Worm (Caenorhabditis elegans) whole organism, L1 larva: Measurements from ENCODE around the gene Y19D10B.8.

ENCODE experiments used
- C04F5.9 ChIP-seq: sonication (generic microtip); optimal IDR thresholded peaks from 2 replicates; lab custom pipeline; 2016; ENCODE audit warnings: missing genetic modification characterization, missing compliant biosample characterization
- C16A3.4 ChIP-seq: fragments of 150-350 bp; optimal IDR thresholded peaks from 2 replicates; lab custom pipeline; 2014; ENCODE audit warnings: missing biosample characterization, missing genetic modification characterization
- C34B4.2 ChIP-seq: sonication (generic microtip); optimal IDR thresholded peaks from 2 replicates; lab custom pipeline; 2017; ENCODE audit warnings: mild to moderate bottlenecking, missing genetic modification characterization, missing compliant biosample characterization
- alr-1 ChIP-seq: fragments of 200-800 bp; sonication (Bioruptor generic); optimal IDR thresholded peaks from 2 replicates; lab custom pipeline; 2018; ENCODE audit warnings: borderline replicate concordance, mild to moderate bottlenecking, missing genetic modification characterization, missing compliant biosample characterization
- aly-2 ChIP-seq: fragments of 150-350 bp; optimal IDR thresholded peaks from 2 replicates; lab custom pipeline; 2014; ENCODE audit warnings: missing biosample characterization, missing genetic modification characterization
- ama-1 ChIP-seq: fragments of 150-350 bp; optimal IDR thresholded peaks from 2 replicates; lab custom pipeline; 2014
- blmp-1 ChIP-seq: fragments of 150-350 bp; optimal IDR thresholded peaks from 2 replicates; lab custom pipeline; 2014; ENCODE audit warnings: missing biosample characterization, missing genetic modification characterization
- ceh-63 ChIP-seq: fragments of 200-800 bp; sonication (Bioruptor generic); optimal IDR thresholded peaks from 2 replicates; lab custom pipeline; 2018; ENCODE audit warnings: mild to moderate bottlenecking, missing genetic modification characterization, missing compliant biosample characterization
- ceh-82 ChIP-seq, 3 experiments: fragments of 150-350 bp in 1 of 3; sonication (generic microtip) in 2 of 3; optimal IDR thresholded peaks; 2 replicates each; lab custom pipeline; 2014 to 2017; ENCODE audit warnings: missing biosample characterization in 3 of 3, missing genetic modification characterization in 3 of 3
- ceh-88 ChIP-seq: fragments of 200-800 bp; sonication (Bioruptor generic); IDR thresholded peaks from 2 replicates; pipeline ENCODE4 v1.3.6; 2022; ENCODE audit warnings: missing genetic modification characterization, missing compliant biosample characterization
- dpl-1 ChIP-seq, 3 experiments: fragments of 150-350 bp in 2 of 3; sonication (generic microtip) in 1 of 3; optimal IDR thresholded peaks; 2 replicates each; lab custom pipeline; 2014 to 2017; ENCODE audit warnings: missing biosample characterization in 3 of 3, missing genetic modification characterization in 3 of 3, missing genetic modification reagents in 3 of 3
- dsc-1 ChIP-seq: sonication (generic microtip); optimal IDR thresholded peaks from 2 replicates; lab custom pipeline; 2016; ENCODE audit warnings: mild to moderate bottlenecking, missing genetic modification characterization, missing compliant biosample characterization
- efl-1 ChIP-seq, 4 experiments: fragments of 150-350 bp; optimal IDR thresholded peaks in 3 of 4; peaks in 1 of 4; 1 replicate in 1 of 4; 2 replicates in 3 of 4; lab custom pipeline; 2014; ENCODE audit warnings: missing biosample characterization in 2 of 4, missing genetic modification characterization in 2 of 4, missing genetic modification reagents in 2 of 4
- egl-13 ChIP-seq: sonication (generic microtip); optimal IDR thresholded peaks from 2 replicates; lab custom pipeline; 2016; ENCODE audit warnings: missing genotype, missing genetic modification reagents, missing genetic modification characterization, missing compliant biosample characterization
- elt-2 ChIP-seq: sonication (generic microtip); optimal IDR thresholded peaks from 2 replicates; lab custom pipeline; 2016; ENCODE audit warnings: missing genetic modification characterization, mild to moderate bottlenecking, inconsistent platforms, missing compliant biosample characterization, missing genetic modification reagents
- fkh-4 ChIP-seq: sonication (generic microtip); optimal IDR thresholded peaks from 2 replicates; lab custom pipeline; 2016; ENCODE audit warnings: missing compliant biosample characterization, missing genetic modification characterization, borderline replicate concordance
- fos-1 ChIP-seq: fragments of 150-350 bp; optimal IDR thresholded peaks from 2 replicates; lab custom pipeline; 2014; ENCODE audit warnings: missing biosample characterization, missing genetic modification characterization
- hlh-4 ChIP-seq: sonication (generic microtip); optimal IDR thresholded peaks from 2 replicates; lab custom pipeline; 2016; ENCODE audit warnings: mild to moderate bottlenecking, missing genetic modification characterization, missing compliant biosample characterization
- irx-1 ChIP-seq: sonication (generic microtip); optimal IDR thresholded peaks from 2 replicates; lab custom pipeline; 2016; ENCODE audit warnings: missing genetic modification characterization, missing compliant biosample characterization
- isw-1 ChIP-seq: fragments of 200-800 bp; sonication (Bioruptor generic); IDR thresholded peaks from 2 replicates; pipeline ENCODE4 v1.3.6; 2022; ENCODE audit warnings: missing genetic modification characterization, missing compliant biosample characterization
- lin-13 ChIP-seq: fragments of 150-350 bp; optimal IDR thresholded peaks from 2 replicates; lab custom pipeline; 2014; ENCODE audit warnings: missing biosample characterization, missing genetic modification reagents, missing genetic modification characterization
- lin-14 ChIP-seq: fragments of 200-800 bp; sonication (Bioruptor generic); optimal IDR thresholded peaks from 2 replicates; lab custom pipeline; 2018; ENCODE audit warnings: mild to moderate bottlenecking, missing genetic modification characterization, moderate library complexity, missing compliant biosample characterization
- lin-35 ChIP-seq, 2 experiments: fragments of 150-350 bp; optimal IDR thresholded peaks; 2 replicates each; lab custom pipeline; 2014; ENCODE audit warnings: missing biosample characterization in 2 of 2, missing genetic modification characterization in 2 of 2, missing genetic modification reagents in 2 of 2
- lin-39 ChIP-seq: fragments of 150-350 bp; optimal IDR thresholded peaks from 2 replicates; lab custom pipeline; 2014; ENCODE audit warnings: missing biosample characterization, missing genetic modification reagents, missing genetic modification characterization
- lir-3 ChIP-seq: sonication (generic microtip); optimal IDR thresholded peaks from 2 replicates; lab custom pipeline; 2016; ENCODE audit warnings: mild to moderate bottlenecking, missing genetic modification characterization, moderate library complexity, missing compliant biosample characterization; ENCODE audit not compliant: poor library complexity
- lsy-2 ChIP-seq, 2 experiments: fragments of 150-350 bp; optimal IDR thresholded peaks; 2 replicates each; lab custom pipeline; 2014; ENCODE audit warnings: missing biosample characterization in 2 of 2, missing genetic modification characterization in 2 of 2
- mab-9 ChIP-seq: fragments of 200-800 bp; sonication (Bioruptor generic); IDR thresholded peaks from 2 replicates; pipeline ENCODE4 v1.3.6; 2022; ENCODE audit warnings: missing genetic modification reagents, missing genetic modification characterization, missing compliant biosample characterization
- mep-1 ChIP-seq: fragments of 150-350 bp; optimal IDR thresholded peaks from 2 replicates; lab custom pipeline; 2014; ENCODE audit warnings: missing biosample characterization, missing genetic modification characterization
- nhr-12 ChIP-seq: sonication (generic microtip); optimal IDR thresholded peaks from 2 replicates; lab custom pipeline; 2017; ENCODE audit warnings: missing biosample characterization, missing genetic modification characterization
- nhr-19 ChIP-seq: fragments of 200-800 bp; sonication (Bioruptor generic); conservative IDR thresholded peaks from 2 replicates; pipeline ENCODE4 v1.3.6; 2022; ENCODE audit warnings: missing genetic modification characterization, missing compliant biosample characterization
- nhr-20 ChIP-seq: sonication (generic microtip); optimal IDR thresholded peaks from 2 replicates; lab custom pipeline; 2016; ENCODE audit warnings: mild to moderate bottlenecking, missing genetic modification characterization, missing compliant biosample characterization
- nhr-237 ChIP-seq: fragments of 150-350 bp; optimal IDR thresholded peaks from 2 replicates; lab custom pipeline; 2014; ENCODE audit warnings: missing biosample characterization, missing genetic modification characterization
- nhr-71 ChIP-seq: sonication (generic microtip); optimal IDR thresholded peaks from 2 replicates; lab custom pipeline; 2016; ENCODE audit warnings: mild to moderate bottlenecking, missing genetic modification characterization, moderate library complexity, missing compliant biosample characterization
- nhr-77 ChIP-seq: fragments of 150-350 bp; optimal IDR thresholded peaks from 2 replicates; lab custom pipeline; 2014; ENCODE audit warnings: missing biosample characterization, missing genetic modification characterization
- nhr-90 ChIP-seq: sonication (generic microtip); optimal IDR thresholded peaks from 2 replicates; lab custom pipeline; 2016; ENCODE audit warnings: mild to moderate bottlenecking, missing genetic modification characterization, missing compliant biosample characterization; ENCODE audit not compliant: poor library complexity
- pag-3 ChIP-seq: sonication (generic microtip); optimal IDR thresholded peaks from 2 replicates; lab custom pipeline; 2017; ENCODE audit warnings: missing genetic modification characterization, mild to moderate bottlenecking, missing compliant biosample characterization, antibody characterized with exemption, borderline replicate concordance; ENCODE audit not compliant: insufficient read depth
- skn-1 ChIP-seq: fragments of 150-350 bp; optimal IDR thresholded peaks from 2 replicates; lab custom pipeline; 2014; ENCODE audit warnings: missing biosample characterization, missing genetic modification characterization
- snpc-4 ChIP-seq: fragments of 150-350 bp; optimal IDR thresholded peaks from 2 replicates; lab custom pipeline; 2014; ENCODE audit warnings: missing biosample characterization, missing genetic modification characterization
- sox-4 ChIP-seq: sonication (generic microtip); optimal IDR thresholded peaks from 2 replicates; lab custom pipeline; 2016; ENCODE audit warnings: missing genetic modification characterization, missing compliant biosample characterization
- tlp-1 ChIP-seq: fragments of 150-350 bp; optimal IDR thresholded peaks from 2 replicates; lab custom pipeline; 2014; ENCODE audit warnings: missing biosample characterization, missing genetic modification characterization
- unc-30 ChIP-seq: sonication (generic microtip); optimal IDR thresholded peaks from 2 replicates; lab custom pipeline; 2017; ENCODE audit warnings: missing biosample characterization, missing genetic modification characterization
- unc-98 ChIP-seq: fragments of 200-800 bp; sonication (Bioruptor generic); IDR thresholded peaks from 2 replicates; pipeline ENCODE4 v1.3.6; 2022; ENCODE audit warnings: missing genetic modification characterization, missing compliant biosample characterization
- vab-15 ChIP-seq: sonication (generic microtip); optimal IDR thresholded peaks from 2 replicates; lab custom pipeline; 2017; ENCODE audit warnings: missing genotype, mild to moderate bottlenecking, missing genetic modification characterization, missing compliant biosample characterization
- xbp-1 ChIP-seq: sonication (generic microtip); optimal IDR thresholded peaks from 2 replicates; lab custom pipeline; 2016; ENCODE audit warnings: missing genetic modification characterization, missing compliant biosample characterization
- zip-4 ChIP-seq: fragments of 200-800 bp; sonication (Bioruptor generic); optimal IDR thresholded peaks from 2 replicates; lab custom pipeline; 2018; ENCODE audit warnings: mild to moderate bottlenecking, missing genetic modification characterization, moderate library complexity, missing compliant biosample characterization
- ztf-4 ChIP-seq: fragments of 150-350 bp; optimal IDR thresholded peaks from 2 replicates; lab custom pipeline; 2014; ENCODE audit warnings: missing biosample characterization, missing genetic modification characterization

The Y19D10B.8 gene

DNA sequence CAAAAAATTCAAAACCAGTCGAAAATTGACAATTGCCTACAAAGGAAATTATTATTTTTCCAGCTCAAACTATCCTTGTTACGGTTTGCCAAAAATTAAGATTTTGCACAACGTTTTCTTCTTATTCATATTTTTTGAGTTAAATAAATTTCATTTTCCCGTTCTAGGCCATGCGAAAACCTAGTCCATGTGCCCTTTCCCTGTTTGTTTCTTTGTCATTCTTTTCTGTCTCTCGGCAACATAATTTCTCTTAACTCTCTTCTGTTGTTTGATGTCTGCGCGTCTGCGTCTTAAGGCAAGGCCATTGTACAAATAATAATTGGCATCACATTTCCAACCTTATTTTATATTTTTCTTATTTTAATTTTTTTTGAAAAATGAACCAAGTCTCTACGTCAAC, 19.3 kb downstream of the Y19D10B.8 start, which contains the start of gene nhr-228 (continued):
- TF ChIP-seq fkh-4 (tag; lab: Kevin White, UChicago) (no peak), hlh-4 (tag; lab: Kevin White, UChicago) (no peak), alr-1 (tag; lab: Kevin White, UChicago) (no peak), nhr-237 (tag; lab: Kevin White, UChicago) (no peak), sox-4 (tag; lab: Kevin White, UChicago) (no peak), vab-15 (tag; lab: Kevin White, UChicago) (no peak), nhr-77 (tag; lab: Kevin White, UChicago) (no peak), xbp-1 (tag; lab: Kevin White, UChicago) (peak; percentile 1), lir-3 (tag; lab: Kevin White, UChicago) (no peak), isw-1 (GFP tag; lab: Robert Waterston, UW) (no peak), lin-39 (tag; lab: Kevin White, UChicago) (no peak), mep-1 (tag; lab: Kevin White, UChicago) (peak; percentile 64), dsc-1 (no peak), fos-1 (tag; lab: Kevin White, UChicago) (no peak), tlp-1 (tag; lab: Kevin White, UChicago) (no peak), ceh-88 (GFP tag; lab: Robert Waterston, UW) (no peak), mab-9 (no peak), blmp-1 (peak; percentile 79), C34B4.2 (tag; lab: Kevin White, UChicago) (no peak), nhr-19 (GFP tag; lab: Robert Waterston, UW) (no peak), nhr-71 (peak; percentile 63), ama-1 (lab: Kevin White, UChicago) (no peak), lin-35 (GFP tag; optimal IDR thresholded peaks at IDR 0.05; lab: Kevin White, UChicago) (peak; percentile 38 to 56), unc-98 (no peak), pag-3 (tag; lab: Kevin White, UChicago) (peak; percentile 24), egl-13 (tag; lab: Kevin White, UChicago) (no peak), efl-1 (optimal IDR thresholded peaks at IDR 0.05; lab: Kevin White, UChicago) (peak; percentile 60 to 63), efl-1 (GFP tag; optimal IDR thresholded peaks at IDR 0.05 in 1 of 2; lab: Kevin White, UChicago) (peak; percentile 20 to 88), lin-13 (GFP tag; lab: Kevin White, UChicago) (no peak), nhr-20 (peak; percentile 67), zip-4 (GFP tag; lab: Kevin White, UChicago) (no peak), ceh-82 (tag; optimal IDR thresholded peaks at IDR 0.05; lab: Kevin White, UChicago) (peak in 1 of 3 experiments; percentile 50), snpc-4 (tag; lab: Kevin White, UChicago) (no peak), nhr-90 (tag; lab: Kevin White, UChicago) (peak; percentile 10), unc-30 (no peak), skn-1 (tag; lab: Kevin White, UChicago) (peak; percentile 89)

DNA sequence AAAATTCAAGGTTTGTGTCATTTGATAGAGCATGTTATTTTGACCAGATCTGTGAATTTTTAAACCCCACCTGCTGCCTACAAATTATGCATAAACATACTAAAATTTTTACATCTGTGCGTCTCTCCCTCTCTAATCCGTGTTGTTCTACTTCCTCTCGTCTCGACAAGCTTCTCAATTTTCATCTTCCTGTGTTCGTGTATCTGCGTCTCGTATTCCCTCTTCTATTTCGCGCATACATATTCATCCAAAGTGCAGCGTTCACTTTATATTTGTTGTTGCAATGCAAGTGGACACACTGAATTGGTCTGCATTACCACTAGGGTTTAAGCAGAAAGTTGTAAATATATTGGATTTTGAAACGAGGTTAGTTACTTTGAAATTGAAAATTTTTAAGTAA, 22.3 kb downstream of the Y19D10B.8 start, which contains the start of gene fbxa-137:
Gene fbxa-137 (plus strand): TSS at position 274 of the 400 bp plus-strand sequence.
- TF ChIP-seq irx-1 (tag; lab: Kevin White, UChicago) (no peak), ceh-63 (no peak), sox-4 (tag; lab: Kevin White, UChicago) (no peak), nhr-77 (tag; lab: Kevin White, UChicago) (no peak), xbp-1 (tag; lab: Kevin White, UChicago) (no peak), lin-14 (GFP tag; lab: Kevin White, UChicago) (peak; percentile 14)

DNA sequence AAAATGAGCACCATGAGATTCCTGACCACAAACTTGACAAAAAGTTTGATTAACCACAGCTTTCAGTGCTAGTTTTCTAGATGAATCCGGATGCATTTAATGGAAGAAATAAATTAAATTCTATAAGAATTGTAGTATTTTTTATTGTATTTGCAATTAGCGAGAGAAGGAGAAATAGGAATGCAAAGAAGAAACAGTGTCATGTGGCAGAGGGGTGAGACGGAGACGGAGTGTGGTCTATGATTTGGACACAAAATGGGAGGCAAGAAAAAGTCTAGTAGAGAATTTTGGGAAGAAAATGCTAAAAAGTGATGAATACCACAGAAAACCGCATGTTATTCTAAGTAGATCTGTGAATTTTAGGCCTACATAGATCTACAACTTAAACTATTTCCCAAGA, 22.8 kb downstream of the Y19D10B.8 start, which contains the start of gene nhr-59:
Gene nhr-59 (minus strand): TSS at position 214 of the 400 bp plus-strand sequence.
- TF ChIP-seq lin-35 (GFP tag; optimal IDR thresholded peaks at IDR 0.05; lab: Kevin White, UChicago), result peak in 1 of 2 experiments; percentile 56
- no peak for TF ChIP-seq C16A3.4 (tag; lab: Kevin White, UChicago)
- TF ChIP-seq aly-2 (tag; lab: Kevin White, UChicago), result peak; percentile 15
- TF ChIP-seq ceh-82 (tag; optimal IDR thresholded peaks at IDR 0.05; lab: Kevin White, UChicago), result no peak
- TF ChIP-seq lin-14 (GFP tag; lab: Kevin White, UChicago), result peak; percentile 68
- TF ChIP-seq nhr-12 (tag; lab: Kevin White, UChicago), result no peak
- TF ChIP-seq mep-1 (tag; lab: Kevin White, UChicago), result peak; percentile 0
- no peak for TF ChIP-seq elt-2
- peak in 1 of 2 experiments; percentile 7 for TF ChIP-seq efl-1 (optimal IDR thresholded peaks at IDR 0.05; lab: Kevin White, UChicago)
- no peak for TF ChIP-seq efl-1 (GFP tag; optimal IDR thresholded peaks at IDR 0.05 in 1 of 2; lab: Kevin White, UChicago)
- no peak for TF ChIP-seq ztf-4 (tag; lab: Kevin White, UChicago)
- TF ChIP-seq alr-1 (tag; lab: Kevin White, UChicago), result no peak
- TF ChIP-seq sox-4 (tag; lab: Kevin White, UChicago), result no peak
- peak in 1 of 3 experiments; percentile 11 for TF ChIP-seq dpl-1 (GFP tag; optimal IDR thresholded peaks at IDR 0.05; lab: Kevin White, UChicago)
- TF ChIP-seq nhr-20, result peak; percentile 53
- no peak for TF ChIP-seq lsy-2 (tag; optimal IDR thresholded peaks at IDR 0.05; lab: Kevin White, UChicago)
- TF ChIP-seq C04F5.9 (tag; lab: Kevin White, UChicago), result no peak
- TF ChIP-seq pag-3 (tag; lab: Kevin White, UChicago), result no peak
- no peak for TF ChIP-seq hlh-4 (tag; lab: Kevin White, UChicago)
- peak; percentile 22 for TF ChIP-seq nhr-71
- TF ChIP-seq, all 84 proteins: peak for 8
